Worm (Caenorhabditis elegans) whole organism, L1 larva: ENCODE measurements around the gene srx-60.

Source experiments
- C04F5.9 ChIP-seq: sonication (generic microtip); optimal IDR thresholded peaks from 2 replicates; lab custom pipeline; 2016; ENCODE audit warnings: missing genetic modification characterization, missing compliant biosample characterization
- C16A3.4 ChIP-seq: fragments of 150-350 bp; optimal IDR thresholded peaks from 2 replicates; lab custom pipeline; 2014; ENCODE audit warnings: missing biosample characterization, missing genetic modification characterization
- aha-1 ChIP-seq: fragments of 150-350 bp; optimal IDR thresholded peaks from 2 replicates; lab custom pipeline; 2014; ENCODE audit warnings: missing biosample characterization, missing genetic modification characterization
- ama-1 ChIP-seq: fragments of 150-350 bp; optimal IDR thresholded peaks from 2 replicates; lab custom pipeline; 2014
- ceh-82 ChIP-seq, 3 experiments: fragments of 150-350 bp in 1 of 3; sonication (generic microtip) in 2 of 3; optimal IDR thresholded peaks; 2 replicates each; lab custom pipeline; 2014 to 2017; ENCODE audit warnings: missing biosample characterization in 3 of 3, missing genetic modification characterization in 3 of 3
- ces-1 ChIP-seq: fragments of 150-350 bp; optimal IDR thresholded peaks from 2 replicates; lab custom pipeline; 2014; ENCODE audit warnings: missing biosample characterization, missing genetic modification reagents, missing genetic modification characterization
- dpl-1 ChIP-seq, 3 experiments: fragments of 150-350 bp in 2 of 3; sonication (generic microtip) in 1 of 3; optimal IDR thresholded peaks; 2 replicates each; lab custom pipeline; 2014 to 2017; ENCODE audit warnings: missing biosample characterization in 3 of 3, missing genetic modification characterization in 3 of 3, missing genetic modification reagents in 3 of 3
- dsc-1 ChIP-seq: sonication (generic microtip); optimal IDR thresholded peaks from 2 replicates; lab custom pipeline; 2016; ENCODE audit warnings: mild to moderate bottlenecking, missing genetic modification characterization, missing compliant biosample characterization
- efl-3 ChIP-seq: fragments of 200-800 bp; sonication (Bioruptor generic); optimal IDR thresholded peaks from 2 replicates; lab custom pipeline; 2018; ENCODE audit warnings: mild to moderate bottlenecking, missing genetic modification characterization, missing compliant biosample characterization
- egl-27 ChIP-seq, 2 experiments: fragments of 150-350 bp in 1 of 2; sonication (generic microtip); optimal IDR thresholded peaks; 3 replicates each; lab custom pipeline; 2017 to 2018; ENCODE audit warnings: missing biosample characterization in 2 of 2, missing genetic modification characterization in 2 of 2, missing genetic modification reagents in 2 of 2
- elt-2 ChIP-seq: sonication (generic microtip); optimal IDR thresholded peaks from 2 replicates; lab custom pipeline; 2016; ENCODE audit warnings: missing genetic modification characterization, mild to moderate bottlenecking, inconsistent platforms, missing compliant biosample characterization, missing genetic modification reagents
- elt-3 ChIP-seq, 6 experiments: fragments of 150-350 bp in 1 of 6; sonication (generic microtip); optimal IDR thresholded peaks; 2 replicates each; lab custom pipeline; 2017 to 2018; ENCODE audit warnings: missing biosample characterization in 6 of 6, missing genetic modification characterization in 6 of 6, inconsistent platforms in 1 of 6
- fkh-8 ChIP-seq: sonication (generic microtip); optimal IDR thresholded peaks from 2 replicates; lab custom pipeline; 2016; ENCODE audit warnings: mild to moderate bottlenecking, missing genetic modification characterization, missing compliant biosample characterization
- grh-1 ChIP-seq: fragments of 200-800 bp; sonication (Bioruptor generic); IDR thresholded peaks from 2 replicates; pipeline ENCODE4 v1.3.6; 2022; ENCODE audit warnings: missing genetic modification reagents, missing genetic modification characterization, missing compliant biosample characterization
- hlh-17 ChIP-seq: fragments of 200-800 bp; sonication (Bioruptor generic); optimal IDR thresholded peaks from 2 replicates; lab custom pipeline; 2018; ENCODE audit warnings: missing genetic modification characterization, mild to moderate bottlenecking, missing compliant biosample characterization, moderate library complexity, borderline replicate concordance
- hpl-2 ChIP-seq: fragments of 150-350 bp; optimal IDR thresholded peaks from 2 replicates; lab custom pipeline; 2014; ENCODE audit warnings: missing biosample characterization, missing genetic modification reagents, missing genetic modification characterization
- jun-1 ChIP-seq: fragments of 150-350 bp; optimal IDR thresholded peaks from 2 replicates; lab custom pipeline; 2014; ENCODE audit warnings: missing biosample characterization, missing genetic modification reagents, missing genetic modification characterization
- lin-13 ChIP-seq: fragments of 150-350 bp; optimal IDR thresholded peaks from 2 replicates; lab custom pipeline; 2014; ENCODE audit warnings: missing biosample characterization, missing genetic modification reagents, missing genetic modification characterization
- lir-3 ChIP-seq: sonication (generic microtip); optimal IDR thresholded peaks from 2 replicates; lab custom pipeline; 2016; ENCODE audit warnings: mild to moderate bottlenecking, missing genetic modification characterization, moderate library complexity, missing compliant biosample characterization; ENCODE audit not compliant: poor library complexity
- lsy-2 ChIP-seq, 2 experiments: fragments of 150-350 bp; optimal IDR thresholded peaks; 2 replicates each; lab custom pipeline; 2014; ENCODE audit warnings: missing biosample characterization in 2 of 2, missing genetic modification characterization in 2 of 2
- mab-9 ChIP-seq: fragments of 200-800 bp; sonication (Bioruptor generic); IDR thresholded peaks from 2 replicates; pipeline ENCODE4 v1.3.6; 2022; ENCODE audit warnings: missing genetic modification reagents, missing genetic modification characterization, missing compliant biosample characterization
- mdl-1 ChIP-seq, 2 experiments: fragments of 150-350 bp; optimal IDR thresholded peaks; 2 replicates each; lab custom pipeline; 2014 to 2017; ENCODE audit warnings: missing biosample characterization in 2 of 2, missing genetic modification characterization in 2 of 2, inconsistent platforms in 1 of 2
- mef-2 ChIP-seq: fragments of 150-350 bp; optimal IDR thresholded peaks from 2 replicates; lab custom pipeline; 2014; ENCODE audit warnings: missing biosample characterization, missing genetic modification characterization
- nhr-11 ChIP-seq: fragments of 150-350 bp; optimal IDR thresholded peaks from 2 replicates; lab custom pipeline; 2014; ENCODE audit warnings: missing biosample characterization, missing genetic modification characterization
- nhr-12 ChIP-seq: sonication (generic microtip); optimal IDR thresholded peaks from 2 replicates; lab custom pipeline; 2017; ENCODE audit warnings: missing biosample characterization, missing genetic modification characterization
- nhr-19 ChIP-seq: fragments of 200-800 bp; sonication (Bioruptor generic); conservative IDR thresholded peaks from 2 replicates; pipeline ENCODE4 v1.3.6; 2022; ENCODE audit warnings: missing genetic modification characterization, missing compliant biosample characterization
- nhr-20 ChIP-seq: sonication (generic microtip); optimal IDR thresholded peaks from 2 replicates; lab custom pipeline; 2016; ENCODE audit warnings: mild to moderate bottlenecking, missing genetic modification characterization, missing compliant biosample characterization
- nhr-84 ChIP-seq: sonication (generic microtip); optimal IDR thresholded peaks from 2 replicates; lab custom pipeline; 2017; ENCODE audit warnings: missing biosample characterization, missing genetic modification characterization
- nhr-90 ChIP-seq: sonication (generic microtip); optimal IDR thresholded peaks from 2 replicates; lab custom pipeline; 2016; ENCODE audit warnings: mild to moderate bottlenecking, missing genetic modification characterization, missing compliant biosample characterization; ENCODE audit not compliant: poor library complexity
- rnt-1 ChIP-seq: sonication (generic microtip); optimal IDR thresholded peaks from 2 replicates; lab custom pipeline; 2016; ENCODE audit warnings: mild to moderate bottlenecking, missing genetic modification characterization, moderate library complexity, missing compliant biosample characterization
- skn-1 ChIP-seq: fragments of 150-350 bp; optimal IDR thresholded peaks from 2 replicates; lab custom pipeline; 2014; ENCODE audit warnings: missing biosample characterization, missing genetic modification characterization
- snu-23 ChIP-seq: sonication (generic microtip); optimal IDR thresholded peaks from 2 replicates; lab custom pipeline; 2016; ENCODE audit warnings: missing genetic modification characterization, missing compliant biosample characterization
- tbx-2 ChIP-seq: sonication (generic microtip); optimal IDR thresholded peaks from 2 replicates; lab custom pipeline; 2016; ENCODE audit warnings: missing genetic modification characterization, missing compliant biosample characterization
- tlp-1 ChIP-seq: fragments of 150-350 bp; optimal IDR thresholded peaks from 2 replicates; lab custom pipeline; 2014; ENCODE audit warnings: missing biosample characterization, missing genetic modification characterization
- unc-130 ChIP-seq: fragments of 150-350 bp; optimal IDR thresholded peaks from 2 replicates; lab custom pipeline; 2017; ENCODE audit warnings: missing biosample characterization, missing genetic modification characterization, inconsistent platforms
- vab-15 ChIP-seq: sonication (generic microtip); optimal IDR thresholded peaks from 2 replicates; lab custom pipeline; 2017; ENCODE audit warnings: missing genotype, mild to moderate bottlenecking, missing genetic modification characterization, missing compliant biosample characterization
- zag-1 ChIP-seq: fragments of 150-350 bp; optimal IDR thresholded peaks from 2 replicates; lab custom pipeline; 2014; ENCODE audit warnings: missing biosample characterization, missing genetic modification characterization
- ztf-11 ChIP-seq, 2 experiments: sonication (generic microtip); optimal IDR thresholded peaks; 2 replicates each; lab custom pipeline; 2016 to 2017; ENCODE audit warnings: missing genetic modification characterization in 2 of 2, missing biosample characterization in 1 of 2, missing compliant biosample characterization in 1 of 2

The srx-60 gene

ce11 chrV:7424336-7424735, 23.6 kb downstream of the srx-60 start, which contains the start of gene F18E3.10:
F18E3.10 (minus strand) TSS chrV:7424436.
- TF ChIP-seq ama-1 (lab: Kevin White, UChicago): no peak
- TF ChIP-seq mef-2 (tag; lab: Kevin White, UChicago): no peak
- no peak for TF ChIP-seq mdl-1 (tag; optimal IDR thresholded peaks at IDR 0.05; lab: Kevin White, UChicago)
- TF ChIP-seq grh-1 (GFP tag; lab: Robert Waterston, UW): no peak
- TF ChIP-seq nhr-12 (tag; lab: Kevin White, UChicago): no peak
- TF ChIP-seq elt-2 (tag; lab: Kevin White, UChicago): no peak
- no peak for TF ChIP-seq lin-13
- TF ChIP-seq dsc-1 (tag; lab: Kevin White, UChicago): no peak
- TF ChIP-seq mab-9 (GFP tag; lab: Robert Waterston, UW): no peak
- TF ChIP-seq efl-3 (GFP tag; lab: Kevin White, UChicago): no peak
- no peak for TF ChIP-seq ces-1 (GFP tag; lab: Kevin White, UChicago)
- no peak for TF ChIP-seq unc-130 (tag; lab: Kevin White, UChicago)
- no peak for TF ChIP-seq nhr-20 (tag; lab: Kevin White, UChicago)
- no peak for TF ChIP-seq skn-1 (tag; lab: Kevin White, UChicago)
- no peak for TF ChIP-seq nhr-11 (tag; lab: Kevin White, UChicago)
- TF ChIP-seq elt-3 (tag; optimal IDR thresholded peaks at IDR 0.05; lab: Kevin White, UChicago): no peak
- no peak for TF ChIP-seq egl-27 (tag; optimal IDR thresholded peaks at IDR 0.05; lab: Kevin White, UChicago)
- no peak for TF ChIP-seq vab-15 (tag; lab: Kevin White, UChicago)
- no peak for TF ChIP-seq hpl-2 (GFP tag; lab: Kevin White, UChicago)
- TF ChIP-seq jun-1 (tag; lab: Kevin White, UChicago): no peak

DNA sequence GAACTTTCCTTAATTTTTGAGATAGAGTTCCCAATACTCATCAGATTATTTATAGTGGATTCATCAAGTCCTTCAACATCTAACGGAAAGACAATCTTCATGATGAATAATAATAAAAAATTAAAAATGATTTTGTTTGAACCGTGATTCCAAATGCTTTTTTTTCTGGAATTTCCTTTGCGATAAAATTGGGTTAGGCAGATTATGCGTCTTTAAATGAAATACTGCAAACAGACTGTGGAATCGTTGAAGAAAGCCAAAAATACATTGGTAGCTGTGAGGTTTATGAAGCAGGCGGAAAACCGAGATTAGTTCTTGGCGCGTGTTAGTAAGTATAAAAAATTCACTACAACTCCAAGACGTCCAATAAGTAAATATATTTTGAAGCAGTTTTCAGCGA, 25.9 kb downstream of the srx-60 start, which contains the start of gene srw-68:
srw-68 (minus strand) TSS at position 101 of the 400 bp plus-strand sequence.
- TF ChIP-seq nhr-19 (GFP tag; lab: Robert Waterston, UW) (no peak), lir-3 (tag; lab: Kevin White, UChicago) (no peak), zag-1 (tag; lab: Kevin White, UChicago) (no peak), rnt-1 (tag; lab: Kevin White, UChicago) (no peak), lsy-2 (tag; optimal IDR thresholded peaks at IDR 0.05; lab: Kevin White, UChicago) (no peak), tbx-2 (tag; lab: Kevin White, UChicago) (no peak), ceh-82 (tag; optimal IDR thresholded peaks at IDR 0.05; lab: Kevin White, UChicago) (no peak), dsc-1 (tag; lab: Kevin White, UChicago) (no peak), snu-23 (no peak), ztf-11 (tag; optimal IDR thresholded peaks at IDR 0.05; lab: Kevin White, UChicago) (no peak), dpl-1 (GFP tag; optimal IDR thresholded peaks at IDR 0.05; lab: Kevin White, UChicago) (no peak), C04F5.9 (tag; lab: Kevin White, UChicago) (no peak), tlp-1 (tag; lab: Kevin White, UChicago) (no peak), mef-2 (tag; lab: Kevin White, UChicago) (no peak)

DNA sequence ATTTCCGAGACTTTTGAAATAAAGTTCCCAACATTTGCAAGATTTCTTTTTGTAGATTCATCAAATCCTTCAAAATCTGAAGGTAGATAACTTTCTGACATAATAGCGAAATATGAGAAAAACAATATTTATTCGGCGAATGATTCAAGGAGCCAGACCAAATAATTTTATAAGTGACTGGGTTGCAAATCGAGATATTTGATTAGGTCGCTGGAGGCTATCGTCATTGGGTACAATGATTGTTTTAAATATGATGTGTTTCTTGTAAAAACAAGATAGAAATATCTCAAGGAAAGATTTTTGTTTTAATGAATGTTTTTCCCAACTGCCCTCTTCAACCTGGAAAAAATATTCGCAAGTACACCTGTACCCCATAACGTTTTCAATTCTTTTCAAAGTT, 28.2 kb downstream of the srx-60 start, which contains the start of gene srw-69:
srw-69 (minus strand) TSS at position 101 of the 400 bp plus-strand sequence.
- no peak for TF ChIP-seq nhr-12 (tag; lab: Kevin White, UChicago)
- TF ChIP-seq, all 84 proteins: peak for 0

ce11 chrV:7431016-7431415, 30.3 kb downstream of the srx-60 start, which contains the start of gene srw-71:
srw-71 (minus strand) TSS chrV:7431116.
- TF ChIP-seq nhr-84 (tag; lab: Kevin White, UChicago) (no peak), nhr-19 (GFP tag; lab: Robert Waterston, UW) (no peak), mdl-1 (tag; optimal IDR thresholded peaks at IDR 0.05; lab: Kevin White, UChicago) (no peak), nhr-90 (tag; lab: Kevin White, UChicago) (no peak), aha-1 (no peak), C16A3.4 (tag; lab: Kevin White, UChicago) (no peak), nhr-11 (tag; lab: Kevin White, UChicago) (peak; percentile 30), fkh-8 (tag; lab: Kevin White, UChicago) (peak; percentile 33), mef-2 (tag; lab: Kevin White, UChicago) (no peak), hlh-17 (no peak)
